Worm (Caenorhabditis elegans): ENCODE results near the gene stn-2.

The stn-2 gene

DNA sequence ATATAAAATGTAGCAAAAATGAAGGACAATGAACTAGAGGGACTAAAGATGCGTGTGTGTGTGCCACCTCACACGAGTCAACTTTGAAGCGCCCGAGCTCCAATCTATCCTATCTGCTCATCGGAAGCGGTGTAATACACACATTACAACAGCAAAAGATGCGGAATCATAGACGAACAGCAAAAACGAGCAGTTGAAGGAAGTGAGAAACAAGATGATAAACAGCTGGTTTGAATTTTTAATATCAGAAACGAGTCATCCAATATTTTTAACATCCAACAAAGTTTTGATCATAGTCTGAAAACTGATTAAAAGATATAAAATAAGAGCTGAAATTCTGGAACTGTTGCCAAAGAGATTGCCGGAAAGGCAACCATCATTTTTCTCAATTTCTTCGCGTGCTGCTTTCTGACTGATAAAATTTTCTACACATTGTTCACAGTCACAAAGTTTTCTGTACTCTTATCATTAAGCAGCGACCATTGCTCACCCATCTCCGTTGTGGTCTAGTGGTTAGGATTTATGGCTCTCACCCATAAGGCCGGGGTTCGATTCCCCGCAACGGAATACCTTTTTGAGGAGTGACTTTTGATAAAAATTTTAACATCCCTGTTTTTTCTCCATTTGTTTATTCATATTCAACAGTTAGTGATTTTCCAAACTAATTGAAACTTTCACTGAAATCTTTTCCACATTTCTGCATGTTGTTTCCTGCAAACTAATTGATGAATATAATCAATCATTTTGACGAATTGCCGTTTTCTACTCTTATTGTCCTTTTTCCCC is at the start of gene stn-2:
Gene stn-2, minus strand, starts transcription at position 75 of the 786 bp plus-strand sequence.
- TF ChIP-seq ztf-23 (GFP tag; IDR thresholded peaks at IDR 0.05) (peak; percentile 57; the same call in 1 of the 2 replicates), tab-1 (GFP tag; IDR thresholded peaks at IDR 0.05) (no peak)

DNA sequence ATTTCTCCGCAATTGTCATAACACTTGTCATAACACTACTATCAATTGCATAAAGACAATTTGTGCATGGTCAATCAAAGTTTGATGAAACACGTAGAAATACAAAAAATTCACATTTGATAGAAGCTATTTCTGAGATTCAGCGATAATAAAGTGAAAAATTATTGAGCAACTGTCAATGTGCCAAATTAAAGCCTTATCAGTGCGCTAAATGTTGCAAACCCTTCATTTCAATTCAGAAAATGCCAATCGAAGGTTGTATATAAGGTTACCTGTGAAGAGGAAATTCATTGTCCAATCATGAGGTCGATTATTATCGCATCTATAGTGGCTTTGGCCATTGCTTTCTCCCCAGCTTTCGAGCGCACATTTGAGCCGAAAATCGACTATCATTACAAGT is 47.2 kb upstream of the stn-2 start, which contains the start of gene vit-1:
Gene vit-1, plus strand, starts transcription at position 289 of the 400 bp plus-strand sequence.
- no peak for TF ChIP-seq med-1 (GFP tag; optimal IDR thresholded peaks at IDR 0.05; ENCODE audit: insufficient read depth)
- TF ChIP-seq T22C8.4 (GFP tag; IDR thresholded peaks at IDR 0.05) = no peak

- no peak for TF ChIP-seq flt-1 (GFP tag; IDR thresholded peaks at IDR 0.05)
- no peak for TF ChIP-seq ref-1 (GFP tag; conservative IDR thresholded peaks at IDR 0.05)
- no peak for TF ChIP-seq klf-2 (GFP tag; conservative IDR thresholded peaks at IDR 0.05)
- TF ChIP-seq ztf-23 (GFP tag; IDR thresholded peaks at IDR 0.05) = no peak
- TF ChIP-seq T22C8.4 (GFP tag; IDR thresholded peaks at IDR 0.05) = no peak
- TF ChIP-seq tab-1 (GFP tag; IDR thresholded peaks at IDR 0.05) = no peak
- TF ChIP-seq med-1 (GFP tag; optimal IDR thresholded peaks at IDR 0.05; ENCODE audit: insufficient read depth) = no peak
- no peak for TF ChIP-seq ztf-29 (GFP tag; IDR thresholded peaks at IDR 0.05)
- no peak for TF ChIP-seq cog-1 (tag; optimal IDR thresholded peaks at IDR 0.05)
Observed at ce11 chrX:7726351-7726750, 45.9 kb upstream of the stn-2 start.

DNA sequence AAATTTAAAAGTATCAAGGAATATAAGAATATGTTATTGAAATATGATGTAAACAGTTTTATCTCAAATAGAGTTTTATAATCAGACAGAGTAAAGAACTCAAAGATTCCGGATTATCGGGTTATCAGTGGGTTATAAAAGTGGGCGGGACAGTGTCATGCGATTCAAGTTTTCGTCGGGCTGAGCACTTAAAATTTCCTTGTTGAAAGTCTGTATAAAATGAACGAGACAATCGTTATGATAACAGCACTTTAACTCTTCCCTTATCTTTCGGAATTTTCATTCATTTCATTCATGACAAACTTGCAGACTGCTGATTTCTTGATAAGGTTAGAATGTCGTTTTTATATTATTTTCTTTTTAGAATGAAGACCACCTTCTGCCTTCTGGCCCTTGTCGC is 45.2 kb upstream of the stn-2 start, which contains the start of gene spp-14:
Gene spp-14, plus strand, starts transcription at position 365 of the 400 bp plus-strand sequence.
- no peak for TF ChIP-seq klf-2 (GFP tag; conservative IDR thresholded peaks at IDR 0.05)

- TF ChIP-seq med-1 (GFP tag; optimal IDR thresholded peaks at IDR 0.05; ENCODE audit: insufficient read depth) (no peak), ztf-29 (GFP tag; IDR thresholded peaks at IDR 0.05) (no peak), T22C8.4 (GFP tag; IDR thresholded peaks at IDR 0.05) (no peak), ztf-23 (GFP tag; IDR thresholded peaks at IDR 0.05) (no peak), tab-1 (GFP tag; IDR thresholded peaks at IDR 0.05) (no peak), flt-1 (GFP tag; IDR thresholded peaks at IDR 0.05) (no peak), cog-1 (tag; optimal IDR thresholded peaks at IDR 0.05) (no peak), ref-1 (GFP tag; conservative IDR thresholded peaks at IDR 0.05) (no peak), klf-2 (GFP tag; conservative IDR thresholded peaks at IDR 0.05) (no peak)
Observed at ce11 chrX:7724099-7724498, 43.7 kb upstream of the stn-2 start.

- TF ChIP-seq flt-1 (GFP tag; IDR thresholded peaks at IDR 0.05) = no peak
- TF ChIP-seq ztf-23 (GFP tag; IDR thresholded peaks at IDR 0.05) = no peak
- TF ChIP-seq med-1 (GFP tag; optimal IDR thresholded peaks at IDR 0.05; ENCODE audit: insufficient read depth) = no peak
- TF ChIP-seq tab-1 (GFP tag; IDR thresholded peaks at IDR 0.05) = no peak
- no peak for TF ChIP-seq T22C8.4 (GFP tag; IDR thresholded peaks at IDR 0.05)
- TF ChIP-seq cog-1 (tag; optimal IDR thresholded peaks at IDR 0.05) = no peak
- no peak for TF ChIP-seq klf-2 (GFP tag; conservative IDR thresholded peaks at IDR 0.05)
- TF ChIP-seq ztf-29 (GFP tag; IDR thresholded peaks at IDR 0.05) = no peak
- TF ChIP-seq ref-1 (GFP tag; conservative IDR thresholded peaks at IDR 0.05) = no peak
Observed at ce11 chrX:7720565-7720964, 40.1 kb upstream of the stn-2 start.

- TF ChIP-seq med-1 (GFP tag; optimal IDR thresholded peaks at IDR 0.05; ENCODE audit: insufficient read depth) = no peak
- TF ChIP-seq flt-1 (GFP tag; IDR thresholded peaks at IDR 0.05) = no peak
- no peak for TF ChIP-seq cog-1 (tag; optimal IDR thresholded peaks at IDR 0.05)
- TF ChIP-seq ref-1 (GFP tag; conservative IDR thresholded peaks at IDR 0.05) = no peak
- TF ChIP-seq ztf-29 (GFP tag; IDR thresholded peaks at IDR 0.05) = no peak
- TF ChIP-seq klf-2 (GFP tag; conservative IDR thresholded peaks at IDR 0.05) = no peak
- TF ChIP-seq tab-1 (GFP tag; IDR thresholded peaks at IDR 0.05) = no peak
- no peak for TF ChIP-seq T22C8.4 (GFP tag; IDR thresholded peaks at IDR 0.05)
- no peak for TF ChIP-seq ztf-23 (GFP tag; IDR thresholded peaks at IDR 0.05)
Observed at ce11 chrX:7718972-7719371, 38.6 kb upstream of the stn-2 start, which contains the start of gene K09F5.6. Gene K09F5.6, plus strand, starts transcription at chrX:7719272.

DNA sequence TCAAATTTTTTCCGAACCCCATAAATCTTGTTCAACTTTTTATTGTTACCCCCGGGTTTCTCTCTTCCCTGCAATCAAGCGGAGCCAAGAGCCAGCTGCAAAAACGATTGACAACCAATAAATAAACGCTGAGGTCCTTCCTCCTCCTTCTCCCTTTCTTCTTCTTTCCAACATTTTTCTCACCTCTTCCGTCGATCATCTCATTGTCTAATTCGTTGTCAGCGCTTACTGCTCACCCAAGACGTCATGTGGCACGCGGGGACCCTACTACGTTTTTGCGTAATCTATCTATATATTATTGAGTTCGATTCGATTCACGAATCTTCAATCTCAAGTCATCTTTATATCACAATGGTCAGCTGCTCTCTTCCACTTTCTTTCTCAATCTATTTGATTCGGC is 35.0 kb upstream of the stn-2 start:
- TF ChIP-seq klf-2 (GFP tag; conservative IDR thresholded peaks at IDR 0.05) = no peak
- TF ChIP-seq ref-1 (GFP tag; conservative IDR thresholded peaks at IDR 0.05) = no peak
- no peak for TF ChIP-seq ztf-29 (GFP tag; IDR thresholded peaks at IDR 0.05)
- TF ChIP-seq cog-1 (tag; optimal IDR thresholded peaks at IDR 0.05) = no peak
- no peak for TF ChIP-seq T22C8.4 (GFP tag; IDR thresholded peaks at IDR 0.05)
- TF ChIP-seq flt-1 (GFP tag; IDR thresholded peaks at IDR 0.05) = no peak
- no peak for TF ChIP-seq tab-1 (GFP tag; IDR thresholded peaks at IDR 0.05)
- no peak for TF ChIP-seq med-1 (GFP tag; optimal IDR thresholded peaks at IDR 0.05; ENCODE audit: insufficient read depth)

- TF ChIP-seq ref-1 (GFP tag; conservative IDR thresholded peaks at IDR 0.05) (no peak), cog-1 (tag; optimal IDR thresholded peaks at IDR 0.05) (peak; percentile 30), flt-1 (GFP tag; IDR thresholded peaks at IDR 0.05) (peak; percentile 46; the same call in 1 of the 2 replicates)
Observed at ce11 chrX:7712887-7713286, 32.5 kb upstream of the stn-2 start.

ce11 chrX:7710643-7711042 is 30.2 kb upstream of the stn-2 start, which contains the start of gene K09F5.4:
Gene K09F5.4, minus strand, starts transcription at chrX:7710743.
- no peak for TF ChIP-seq cog-1 (tag; optimal IDR thresholded peaks at IDR 0.05)
- TF ChIP-seq T22C8.4 (GFP tag; IDR thresholded peaks at IDR 0.05) = no peak
- TF ChIP-seq ztf-23 (GFP tag; IDR thresholded peaks at IDR 0.05) = no peak
- TF ChIP-seq med-1 (GFP tag; optimal IDR thresholded peaks at IDR 0.05; ENCODE audit: insufficient read depth) = no peak
- no peak for TF ChIP-seq ztf-29 (GFP tag; IDR thresholded peaks at IDR 0.05)
- no peak for TF ChIP-seq tab-1 (GFP tag; IDR thresholded peaks at IDR 0.05)
- TF ChIP-seq ref-1 (GFP tag; conservative IDR thresholded peaks at IDR 0.05) = no peak
- TF ChIP-seq klf-2 (GFP tag; conservative IDR thresholded peaks at IDR 0.05) = no peak
- TF ChIP-seq flt-1 (GFP tag; IDR thresholded peaks at IDR 0.05) = no peak

All from whole organism, midembryonic.